Fruit fly (Drosophila melanogaster): ENCODE measurements around the gene CG12355.

- TF ChIP-seq Myc (optimal IDR thresholded peaks at IDR 0.05) (no peak), GATAd (GFP tag; optimal IDR thresholded peaks at IDR 0.05) (no peak), Jra (GFP tag; optimal IDR thresholded peaks at IDR 0.05) (no peak), Mio (GFP tag; optimal IDR thresholded peaks at IDR 0.05) (no peak), usp (GFP tag; optimal IDR thresholded peaks at IDR 0.05) (no peak), Hr78 (GFP tag; optimal IDR thresholded peaks at IDR 0.05) (no peak), fru (GFP tag; optimal IDR thresholded peaks at IDR 0.05) (no peak), Vsx2 (GFP tag; optimal IDR thresholded peaks at IDR 0.05; ENCODE audit: partially characterized antibody) (no peak), OdsH (GFP tag; optimal IDR thresholded peaks at IDR 0.05) (no peak), dl (GFP tag; optimal IDR thresholded peaks at IDR 0.05; ENCODE audit: insufficient read depth in 1 of 2, partially characterized antibody in 2 of 2) (no peak), dmrt93B (GFP tag; optimal IDR thresholded peaks at IDR 0.05) (no peak), psq (GFP tag; optimal IDR thresholded peaks at IDR 0.05) (no peak), rgr (GFP tag; optimal IDR thresholded peaks at IDR 0.05) (no peak)
Measured at dm6 chr3L:15519492-15519891, 24.1 kb upstream of the CG12355 start, which contains the start of gene mex1.

Data from whole organism, wandering third instar larva.